Worm (Caenorhabditis elegans) whole organism, early embryonic: ENCODE data around the gene rpl-25.1.

Experiments used
- B0310.2 ChIP-seq: sonication (generic microtip); optimal IDR thresholded peaks from 2 replicates; lab custom pipeline; 2016; ENCODE audit warnings: mild to moderate bottlenecking, missing genetic modification characterization, missing compliant biosample characterization
- F13C5.2 ChIP-seq: sonication (generic microtip); optimal IDR thresholded peaks from 2 replicates; lab custom pipeline; 2017; ENCODE audit warnings: mild to moderate bottlenecking, missing genetic modification characterization, inconsistent platforms, missing compliant biosample characterization
- aly-1 ChIP-seq: sonication (generic microtip); optimal IDR thresholded peaks from 2 replicates; lab custom pipeline; 2016; ENCODE audit warnings: missing genetic modification characterization, missing compliant biosample characterization
- ama-1 ChIP-seq: fragments of 150-350 bp; optimal IDR thresholded peaks from 2 replicates; lab custom pipeline; 2014
- ceh-13 ChIP-seq: fragments of 200-800 bp; sonication (Bioruptor generic); optimal IDR thresholded peaks from 2 replicates; lab custom pipeline; 2018; ENCODE audit warnings: mild to moderate bottlenecking, missing genetic modification characterization, missing compliant biosample characterization
- ceh-36 ChIP-seq: sonication (generic microtip); optimal IDR thresholded peaks from 2 replicates; lab custom pipeline; 2016; ENCODE audit warnings: missing genetic modification characterization, inconsistent platforms, missing compliant biosample characterization
- ets-7 ChIP-seq: sonication (generic microtip); optimal IDR thresholded peaks from 2 replicates; lab custom pipeline; 2016; ENCODE audit warnings: missing genotype, missing genetic modification characterization, missing compliant biosample characterization
- flt-1 ChIP-seq: fragments of 200-800 bp; sonication (Bioruptor generic); IDR thresholded peaks from 2 replicates; pipeline ENCODE4 v1.3.6; 2022; ENCODE audit warnings: missing genetic modification characterization, missing compliant biosample characterization
- hmbx-1 ChIP-seq: sonication (generic microtip); optimal IDR thresholded peaks from 2 replicates; lab custom pipeline; 2016; ENCODE audit warnings: mild to moderate bottlenecking, missing genetic modification characterization, missing compliant biosample characterization
- hmg-4 ChIP-seq: fragments of 200-800 bp; sonication (Bioruptor generic); optimal IDR thresholded peaks from 2 replicates; lab custom pipeline; 2018; ENCODE audit warnings: mild to moderate bottlenecking, missing genetic modification characterization, missing compliant biosample characterization
- hnd-1 ChIP-seq: sonication (generic microtip); optimal IDR thresholded peaks from 2 replicates; lab custom pipeline; 2016; ENCODE audit warnings: missing genetic modification characterization, missing compliant biosample characterization
- pes-1 ChIP-seq: fragments of 200-800 bp; sonication (Bioruptor generic); IDR thresholded peaks from 2 replicates; pipeline ENCODE4 v1.3.6; 2022; ENCODE audit warnings: missing genetic modification reagents, missing genetic modification characterization, missing compliant biosample characterization
- scrt-1 ChIP-seq: fragments of 200-800 bp; sonication (Bioruptor generic); IDR thresholded peaks from 2 replicates; pipeline ENCODE4 v1.3.6; 2022; ENCODE audit warnings: missing genetic modification characterization, missing compliant biosample characterization
- sea-1 ChIP-seq: fragments of 200-800 bp; sonication (Bioruptor generic); conservative IDR thresholded peaks from 2 replicates; pipeline ENCODE4 v1.3.6; 2022; ENCODE audit warnings: missing genetic modification characterization, missing compliant biosample characterization
- tbx-11 ChIP-seq: fragments of 200-800 bp; sonication (Bioruptor generic); IDR thresholded peaks from 2 replicates; pipeline ENCODE4 v1.3.6; 2022; ENCODE audit warnings: missing genetic modification characterization, missing compliant biosample characterization
- tbx-37 ChIP-seq: fragments of 200-800 bp; sonication (Bioruptor generic); conservative IDR thresholded peaks from 2 replicates; pipeline ENCODE4 v1.3.6; 2022; ENCODE audit warnings: missing genetic modification reagents, missing genetic modification characterization, missing compliant biosample characterization
- tra-4 ChIP-seq: sonication (generic microtip); optimal IDR thresholded peaks from 2 replicates; lab custom pipeline; 2017; ENCODE audit warnings: missing genetic modification characterization, missing compliant biosample characterization

The rpl-25.1 gene

ce11 chrX:4685579-4685978 is 29.4 kb upstream of the rpl-25.1 start:
- TF ChIP-seq scrt-1 (GFP tag; lab: Robert Waterston, UW) = no peak

- TF ChIP-seq ama-1 (lab: Kevin White, UChicago) (no peak), scrt-1 (GFP tag; lab: Robert Waterston, UW) (no peak), hnd-1 (tag; lab: Kevin White, UChicago) (no peak), pes-1 (GFP tag; lab: Robert Waterston, UW) (no peak)
Measured at ce11 chrX:4691148-4691773, 23.7 kb upstream of the rpl-25.1 start, which contains the start of gene K02G10.5. Gene K02G10.5, minus strand, starts transcription at chrX:4691198.

- TF ChIP-seq scrt-1 (GFP tag; lab: Robert Waterston, UW) (no peak), tbx-37 (GFP tag; lab: Robert Waterston, UW) (no peak), aly-1 (tag; lab: Kevin White, UChicago) (no peak), flt-1 (GFP tag; lab: Robert Waterston, UW) (no peak), B0310.2 (tag; lab: Kevin White, UChicago) (no peak), ets-7 (no peak), ceh-36 (tag; lab: Kevin White, UChicago) (no peak), hnd-1 (tag; lab: Kevin White, UChicago) (no peak), ama-1 (lab: Kevin White, UChicago) (no peak), tra-4 (tag; lab: Kevin White, UChicago) (no peak), tbx-11 (no peak), pes-1 (GFP tag; lab: Robert Waterston, UW) (no peak), hmbx-1 (no peak)
Measured at ce11 chrX:4694611-4695370, 20.2 kb upstream of the rpl-25.1 start.

- TF ChIP-seq sea-1 (GFP tag; lab: Robert Waterston, UW) = no peak
- no peak for TF ChIP-seq hmbx-1
- TF ChIP-seq tbx-37 (GFP tag; lab: Robert Waterston, UW) = no peak
- TF ChIP-seq hnd-1 (tag; lab: Kevin White, UChicago) = no peak
- TF ChIP-seq ama-1 (lab: Kevin White, UChicago) = no peak
- no peak for TF ChIP-seq B0310.2 (tag; lab: Kevin White, UChicago)
Measured at ce11 chrX:4698271-4698670, 16.7 kb upstream of the rpl-25.1 start.

ce11 chrX:4699411-4700050 is 15.4 kb upstream of the rpl-25.1 start, which contains the start of gene hyl-2:
Gene hyl-2, minus strand, starts transcription at chrX:4699461.
- TF ChIP-seq hmg-4 (GFP tag; lab: Kevin White, UChicago) (peak; percentile 47), scrt-1 (GFP tag; lab: Robert Waterston, UW) (no peak), F13C5.2 (peak; percentile 28)

ce11 chrX:4700083-4700482 is 14.9 kb upstream of the rpl-25.1 start:
- TF ChIP-seq B0310.2 (tag; lab: Kevin White, UChicago) = no peak
- TF ChIP-seq tbx-37 (GFP tag; lab: Robert Waterston, UW) = no peak
- no peak for TF ChIP-seq tra-4 (tag; lab: Kevin White, UChicago)
- TF ChIP-seq hmg-4 (GFP tag; lab: Kevin White, UChicago) = no peak
- TF ChIP-seq flt-1 (GFP tag; lab: Robert Waterston, UW) = no peak
- TF ChIP-seq hnd-1 (tag; lab: Kevin White, UChicago) = no peak
- no peak for TF ChIP-seq pes-1 (GFP tag; lab: Robert Waterston, UW)
- no peak for TF ChIP-seq ceh-13
- no peak for TF ChIP-seq F13C5.2
- no peak for TF ChIP-seq hmbx-1
- TF ChIP-seq scrt-1 (GFP tag; lab: Robert Waterston, UW) = no peak
- no peak for TF ChIP-seq ets-7
- TF ChIP-seq ceh-36 (tag; lab: Kevin White, UChicago) = no peak
- TF ChIP-seq tbx-11 = no peak
- no peak for TF ChIP-seq ama-1 (lab: Kevin White, UChicago)
- TF ChIP-seq sea-1 (GFP tag; lab: Robert Waterston, UW) = no peak

- TF ChIP-seq ama-1 (lab: Kevin White, UChicago) (no peak), hmbx-1 (no peak), ceh-36 (tag; lab: Kevin White, UChicago) (no peak), B0310.2 (tag; lab: Kevin White, UChicago) (no peak), ceh-13 (no peak), ets-7 (no peak), sea-1 (GFP tag; lab: Robert Waterston, UW) (no peak), tra-4 (tag; lab: Kevin White, UChicago) (no peak), hnd-1 (tag; lab: Kevin White, UChicago) (no peak), flt-1 (GFP tag; lab: Robert Waterston, UW) (no peak), tbx-11 (no peak)
Measured at ce11 chrX:4704877-4705276, 10.1 kb upstream of the rpl-25.1 start, which contains the start of gene aqp-8. Gene aqp-8, minus strand, starts transcription at chrX:4704977.

ce11 chrX:4705666-4706065 is 9.3 kb upstream of the rpl-25.1 start:
- no peak for TF ChIP-seq hnd-1 (tag; lab: Kevin White, UChicago)
- TF ChIP-seq ets-7 = no peak
- TF ChIP-seq tbx-37 (GFP tag; lab: Robert Waterston, UW) = no peak
- no peak for TF ChIP-seq tbx-11
- no peak for TF ChIP-seq pes-1 (GFP tag; lab: Robert Waterston, UW)
